Fruit fly (Drosophila melanogaster): Measurements from ENCODE around the gene pkaap.

The pkaap gene

DNA sequence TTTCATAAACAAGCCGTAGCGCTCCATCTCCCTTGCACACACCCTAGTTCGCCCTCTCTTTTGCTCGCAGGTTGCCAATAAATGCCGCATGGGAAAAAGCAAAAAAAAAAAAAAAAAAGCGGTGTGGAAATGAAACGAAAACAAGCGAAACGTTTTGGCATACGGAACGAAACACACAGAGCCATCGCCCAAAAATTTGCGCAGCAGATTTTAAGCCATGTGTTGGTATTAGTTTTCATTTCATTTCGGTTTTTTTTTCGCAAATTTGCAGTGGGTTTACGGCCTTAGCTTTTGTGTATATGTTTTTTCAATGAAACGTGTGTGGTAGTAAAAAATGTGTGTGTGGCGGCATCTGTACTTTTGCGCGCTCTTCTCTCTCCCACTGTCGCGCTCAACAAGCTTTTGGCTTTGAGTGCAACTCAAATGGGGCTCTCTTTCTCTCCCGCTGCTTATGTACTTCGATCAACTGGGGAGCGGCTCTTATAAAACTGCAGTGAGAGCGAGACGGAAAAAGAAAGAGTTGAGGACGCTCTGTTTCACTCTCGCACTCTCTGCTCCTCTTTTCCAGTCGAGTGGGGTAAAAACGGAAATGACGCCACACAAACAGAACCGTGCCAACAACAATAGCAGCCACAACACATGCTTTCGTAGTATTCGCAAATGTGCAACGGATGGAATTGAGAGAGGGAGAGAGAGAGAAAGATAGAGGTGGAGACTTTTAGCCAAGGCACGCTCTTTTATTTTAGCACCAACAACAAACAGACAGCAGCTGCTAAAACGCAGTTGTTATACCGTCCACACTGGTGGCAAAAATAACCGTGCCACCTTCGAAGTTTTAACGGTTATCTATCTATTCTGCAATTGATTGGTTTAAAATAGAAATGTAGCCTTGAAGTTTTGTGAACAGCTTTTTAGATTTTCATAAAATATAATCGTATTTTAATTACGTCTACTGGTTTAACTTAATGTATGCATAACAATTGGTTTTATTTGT lies 3.5 kb upstream of the pkaap start (continued):
- TF ChIP-seq CG31627 (GFP tag; optimal IDR thresholded peaks at IDR 0.05) (peak; percentile 68), Eip78C (GFP tag) (peak; percentile 90), net (GFP tag; optimal IDR thresholded peaks at IDR 0.05) (peak; percentile 47), fd85E (GFP tag; optimal IDR thresholded peaks at IDR 0.05) (peak; percentile 67), CG15336 (GFP tag; IDR thresholded peaks at IDR 0.05) (no peak), Sox15 (GFP tag; optimal IDR thresholded peaks at IDR 0.05) (peak; percentile 32), CG8119 (GFP tag; IDR thresholded peaks at IDR 0.05) (no peak), Hr38 (GFP tag; optimal IDR thresholded peaks at IDR 0.05) (no peak), Gug (GFP tag; IDR thresholded peaks at IDR 0.05) (no peak), eg (GFP tag; IDR thresholded peaks at IDR 0.05) (no peak), Sox102F (GFP tag; optimal IDR thresholded peaks at IDR 0.05) (peak; percentile 75)

DNA sequence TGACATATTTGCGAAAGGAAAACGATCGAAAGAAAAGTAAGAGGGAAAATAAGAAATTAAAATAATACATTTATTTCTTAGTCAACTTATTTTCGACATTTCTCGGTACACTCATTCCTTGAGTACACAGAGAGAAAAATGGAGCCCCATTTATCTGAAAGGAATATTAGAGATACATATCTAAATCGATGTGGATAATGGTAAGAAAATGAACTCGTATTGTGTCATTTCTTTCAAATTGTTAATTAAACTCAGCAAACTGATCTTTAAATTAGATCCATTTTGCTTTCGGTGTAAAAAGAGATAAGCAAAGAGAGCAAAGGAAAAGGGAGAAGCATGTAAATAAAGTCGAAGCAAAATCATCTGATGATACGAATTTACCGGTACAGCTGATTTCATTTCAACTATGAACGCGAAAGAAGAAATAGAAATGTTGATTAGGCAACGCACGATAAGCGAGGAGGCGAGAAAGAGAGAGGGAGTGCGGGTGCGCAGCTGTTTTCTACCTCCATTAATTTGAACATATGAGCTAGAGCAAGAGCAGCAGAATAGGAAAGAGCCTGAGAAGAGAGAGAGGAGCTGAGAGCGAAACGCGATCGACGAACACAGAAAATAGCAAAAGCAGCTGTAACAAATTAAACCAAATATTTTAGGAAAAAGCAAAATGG lies 2.3 kb upstream of the pkaap start:
- peak; percentile 97 for TF ChIP-seq Eip78C (GFP tag)
- TF ChIP-seq salr (GFP tag; optimal IDR thresholded peaks at IDR 0.05), result peak; percentile 38 to 79
- TF ChIP-seq esn (GFP tag; optimal IDR thresholded peaks at IDR 0.05), result peak; percentile 94
- TF ChIP-seq CG11294 (GFP tag; IDR thresholded peaks at IDR 0.05), result no peak
- peak; percentile 85 for TF ChIP-seq vri (GFP tag; optimal IDR thresholded peaks at IDR 0.05)
- TF ChIP-seq CG9139 (GFP tag; optimal IDR thresholded peaks at IDR 0.05), result peak; percentile 31
- TF ChIP-seq OdsH (GFP tag; optimal IDR thresholded peaks at IDR 0.05), result peak; percentile 91
- TF ChIP-seq fd59A (GFP tag; optimal IDR thresholded peaks at IDR 0.05), result peak; percentile 72
- peak; percentile 91 for TF ChIP-seq Smox (GFP tag; optimal IDR thresholded peaks at IDR 0.05)
- TF ChIP-seq CG11762 (GFP tag; optimal IDR thresholded peaks at IDR 0.05; ENCODE audit: insufficient read depth), result peak; percentile 84
- peak; percentile 75 for TF ChIP-seq dsx (GFP tag; optimal IDR thresholded peaks at IDR 0.05; ENCODE audit: poor library complexity, severe bottlenecking)
- peak; percentile 22 for TF ChIP-seq fkh (GFP tag; optimal IDR thresholded peaks at IDR 0.05)
- peak; percentile 92 for TF ChIP-seq cyc (GFP tag; optimal IDR thresholded peaks at IDR 0.05)
- TF ChIP-seq achi (GFP tag; optimal IDR thresholded peaks at IDR 0.05), result peak; percentile 83
- peak; percentile 71 for TF ChIP-seq dac (GFP tag; optimal IDR thresholded peaks at IDR 0.05)
- no peak for TF ChIP-seq Gug (GFP tag; IDR thresholded peaks at IDR 0.05)
- TF ChIP-seq CG10631 (GFP tag; optimal IDR thresholded peaks at IDR 0.05), result peak; percentile 87
- peak; percentile 93 for TF ChIP-seq CG7368 (GFP tag; optimal IDR thresholded peaks at IDR 0.05)
- peak; percentile 94 for TF ChIP-seq CG31627 (GFP tag; optimal IDR thresholded peaks at IDR 0.05)
- no peak for TF ChIP-seq CG6163 (GFP tag; IDR thresholded peaks at IDR 0.05)
- peak; percentile 86 for TF ChIP-seq CG34406 (GFP tag; optimal IDR thresholded peaks at IDR 0.05)
- no peak for TF ChIP-seq fd85E (GFP tag; optimal IDR thresholded peaks at IDR 0.05)
- peak; percentile 83 for TF ChIP-seq CG1621 (tag; optimal IDR thresholded peaks at IDR 0.05)
- peak; percentile 83 for TF ChIP-seq Eip75B (GFP tag; optimal IDR thresholded peaks at IDR 0.05)
- no peak for TF ChIP-seq eg (GFP tag; IDR thresholded peaks at IDR 0.05)
- peak; percentile 77 for TF ChIP-seq CG8319 (GFP tag; optimal IDR thresholded peaks at IDR 0.05)
- peak; percentile 93 for TF ChIP-seq Sox102F (GFP tag; optimal IDR thresholded peaks at IDR 0.05)
- TF ChIP-seq Sox15 (GFP tag; optimal IDR thresholded peaks at IDR 0.05), result peak; percentile 83
- peak in 1 of 2 experiments; percentile 70 for TF ChIP-seq ss (GFP tag; optimal IDR thresholded peaks at IDR 0.05)
- peak; percentile 94 for TF ChIP-seq Hr39 (GFP tag; optimal IDR thresholded peaks at IDR 0.05)
- TF ChIP-seq topi (GFP tag; optimal IDR thresholded peaks at IDR 0.05), result peak; percentile 92
- TF ChIP-seq Eip93F (GFP tag; optimal IDR thresholded peaks at IDR 0.05), result peak; percentile 82
- TF ChIP-seq CG6276 (GFP tag; optimal IDR thresholded peaks at IDR 0.05), result peak; percentile 70
- TF ChIP-seq CG11902 (GFP tag; optimal IDR thresholded peaks at IDR 0.05), result peak; percentile 89
- peak; percentile 85 for TF ChIP-seq CG6792 (GFP tag; optimal IDR thresholded peaks at IDR 0.05)
- TF ChIP-seq CG3919 (GFP tag; optimal IDR thresholded peaks at IDR 0.05), result peak; percentile 88
- TF ChIP-seq Ets96B (tag; optimal IDR thresholded peaks at IDR 0.05), result peak; percentile 86
- TF ChIP-seq CG16779 (tag; optimal IDR thresholded peaks at IDR 0.05), result peak; percentile 50
- peak; percentile 91 for TF ChIP-seq Sox14 (GFP tag; optimal IDR thresholded peaks at IDR 0.05)
- peak; percentile 87 for TF ChIP-seq Ets21C (GFP tag; optimal IDR thresholded peaks at IDR 0.05)
- peak; percentile 85 for TF ChIP-seq CG8632 (GFP tag; optimal IDR thresholded peaks at IDR 0.05)
- TF ChIP-seq spab (GFP tag; optimal IDR thresholded peaks at IDR 0.05), result peak; percentile 54
